Worm (Caenorhabditis elegans) whole organism, L4/young adult: ENCODE data around the gene ZC190.8.

Experiments
- W03F9.2 ChIP-seq: fragments of 150-350 bp; optimal IDR thresholded peaks from 2 replicates; lab custom pipeline; 2014; ENCODE audit warnings: missing biosample characterization, missing genetic modification characterization
- dao-5 ChIP-seq: sonication (generic microtip); optimal IDR thresholded peaks from 2 replicates; lab custom pipeline; 2016; ENCODE audit warnings: missing genotype, missing genetic modification characterization, moderate library complexity, missing compliant biosample characterization
- him-1 ChIP-seq: sonication (generic microtip); optimal IDR thresholded peaks from 2 replicates; lab custom pipeline; 2016; ENCODE audit warnings: missing genotype, missing genetic modification reagents, missing genetic modification characterization, missing compliant biosample characterization

ZC190.8 gene

DNA sequence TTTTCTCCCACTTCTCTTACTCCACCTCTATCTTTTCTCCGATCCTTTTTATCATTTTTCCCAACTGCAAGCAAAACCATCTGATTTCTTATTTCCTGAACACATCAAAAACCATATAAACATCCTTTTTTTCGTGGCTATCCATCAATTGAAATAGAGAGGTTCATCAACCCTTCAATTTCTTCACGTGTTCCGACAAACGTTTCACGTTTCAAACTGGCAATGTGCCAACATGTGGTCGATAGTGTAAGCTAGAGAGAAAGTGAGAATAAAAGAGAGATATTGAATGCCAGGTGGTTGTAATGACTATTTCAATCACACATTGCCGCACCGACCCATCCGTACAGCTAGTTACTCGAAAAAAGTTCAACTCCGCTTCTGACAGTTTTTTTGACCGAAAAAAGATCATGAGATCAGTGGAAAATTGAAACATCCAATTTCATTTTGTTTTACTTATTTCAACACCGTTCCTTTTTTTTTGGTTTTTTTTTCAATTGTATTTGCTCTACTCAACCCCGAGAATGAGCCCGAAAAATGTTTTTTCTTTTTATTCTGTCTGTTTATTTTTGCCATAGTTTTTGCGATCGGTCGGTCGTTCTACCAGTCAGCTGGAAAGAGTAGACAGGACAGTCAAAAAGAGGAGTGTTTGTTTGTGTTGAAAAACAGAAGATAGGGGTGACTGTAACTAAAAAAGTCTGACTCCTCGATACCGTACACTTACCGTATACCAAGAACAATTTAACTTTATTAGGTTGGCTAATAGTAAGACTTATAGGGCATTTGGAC is 28.8 kb downstream of the ZC190.8 start:
- no peak for TF ChIP-seq dao-5 (tag; lab: Kevin White, UChicago)
- TF ChIP-seq W03F9.2: no peak
- TF ChIP-seq him-1: no peak

DNA sequence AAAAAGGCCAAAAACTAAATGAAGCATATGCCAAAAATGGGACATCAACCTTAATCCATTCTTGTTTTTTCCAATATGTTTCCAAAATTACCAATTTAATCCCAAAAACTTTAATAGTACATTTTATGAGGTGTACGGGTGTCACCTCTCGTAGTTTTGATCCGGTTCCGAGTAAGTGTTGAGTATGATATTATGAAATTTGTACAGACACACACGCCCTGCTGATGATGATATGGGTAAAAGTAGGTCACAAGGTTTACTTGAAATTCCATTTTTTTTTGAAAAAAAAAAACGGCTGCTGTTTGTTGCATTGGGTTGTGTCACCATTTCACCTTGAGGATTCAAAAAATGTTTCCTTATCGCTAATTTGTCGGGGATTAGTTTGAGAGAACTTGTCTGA is 29.7 kb downstream of the ZC190.8 start:
- TF ChIP-seq W03F9.2: no peak
- TF ChIP-seq dao-5 (tag; lab: Kevin White, UChicago): no peak
- TF ChIP-seq him-1: no peak

DNA sequence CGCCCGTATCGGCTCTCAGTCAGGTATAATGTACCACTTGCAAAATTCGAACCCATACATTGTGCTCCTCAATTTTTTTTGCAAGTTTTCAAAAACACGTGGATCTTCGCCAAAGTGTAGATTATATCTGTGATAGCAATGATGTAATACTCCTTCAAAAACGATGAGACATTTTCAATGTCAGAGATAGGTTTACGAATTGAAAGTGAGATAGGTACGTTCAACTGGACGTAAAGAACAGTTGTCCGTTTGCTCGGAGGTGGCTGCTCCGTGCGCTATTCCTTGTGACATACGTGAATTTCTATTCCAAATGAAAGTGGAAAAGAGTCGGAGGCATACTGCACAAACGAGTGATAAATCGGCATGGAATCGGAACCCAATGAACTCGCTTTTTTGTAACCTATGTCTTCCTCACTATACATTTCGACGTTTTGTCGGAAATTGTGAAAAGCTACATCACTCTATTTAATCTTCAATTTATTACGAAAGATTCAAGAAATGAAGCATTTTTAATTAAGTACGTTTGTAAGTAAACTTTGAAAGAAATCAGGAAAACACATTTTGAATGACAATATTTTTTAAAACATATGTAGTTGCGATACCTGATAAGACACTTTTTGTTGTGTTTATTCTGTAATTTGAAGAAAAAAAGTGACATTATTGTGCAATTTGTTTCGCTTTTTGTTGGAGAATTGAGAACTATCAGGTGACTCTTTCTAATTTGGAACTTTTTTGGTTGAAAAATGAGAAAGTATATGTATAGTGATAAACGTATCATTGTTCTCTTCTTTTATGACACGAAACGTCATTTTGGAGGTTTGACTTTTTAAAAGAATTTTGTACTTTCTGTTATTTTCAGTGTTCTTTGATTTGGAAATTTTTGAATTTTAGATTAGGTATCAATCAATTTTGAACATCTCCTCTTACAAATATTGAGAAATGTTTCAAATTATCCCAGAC is 32.9 kb downstream of the ZC190.8 start:
- TF ChIP-seq him-1: no peak
- TF ChIP-seq W03F9.2: no peak
- TF ChIP-seq dao-5 (tag; lab: Kevin White, UChicago): no peak

DNA sequence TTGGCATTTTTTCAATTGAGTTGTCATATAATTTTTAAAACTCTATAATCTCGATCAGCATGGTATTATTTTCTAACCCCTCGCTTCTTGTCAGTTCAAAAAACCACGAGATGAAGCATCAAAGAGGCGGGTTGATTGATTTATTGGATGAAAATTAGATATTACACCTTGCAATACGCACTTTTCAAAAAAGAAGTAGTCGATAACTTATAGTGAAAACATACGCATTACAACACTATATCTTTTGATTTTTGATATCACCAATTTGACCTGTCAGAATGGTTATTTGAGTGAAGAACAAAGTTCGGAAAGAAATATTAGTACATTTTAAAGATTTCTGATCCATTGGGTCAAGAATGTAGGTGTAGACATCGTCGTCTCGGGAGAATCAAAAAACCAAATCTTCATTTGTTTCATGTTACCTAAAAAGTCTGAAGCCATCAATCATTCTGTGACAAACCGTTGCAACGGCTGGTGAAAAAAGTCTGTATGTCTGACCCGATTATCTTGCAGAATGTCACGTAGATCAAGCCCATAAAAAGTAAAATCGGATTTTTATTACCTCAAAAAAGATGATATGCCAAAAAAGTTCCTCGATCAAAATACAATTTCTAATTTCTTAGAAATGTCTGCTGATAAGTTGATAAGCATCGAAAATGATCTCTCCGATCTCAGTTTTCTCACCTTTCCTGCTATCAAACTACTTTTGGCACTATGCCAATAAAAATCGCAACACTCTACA is 34.4 kb downstream of the ZC190.8 start:
- TF ChIP-seq him-1: no peak
- TF ChIP-seq W03F9.2: no peak
- no peak for TF ChIP-seq dao-5 (tag; lab: Kevin White, UChicago)

DNA sequence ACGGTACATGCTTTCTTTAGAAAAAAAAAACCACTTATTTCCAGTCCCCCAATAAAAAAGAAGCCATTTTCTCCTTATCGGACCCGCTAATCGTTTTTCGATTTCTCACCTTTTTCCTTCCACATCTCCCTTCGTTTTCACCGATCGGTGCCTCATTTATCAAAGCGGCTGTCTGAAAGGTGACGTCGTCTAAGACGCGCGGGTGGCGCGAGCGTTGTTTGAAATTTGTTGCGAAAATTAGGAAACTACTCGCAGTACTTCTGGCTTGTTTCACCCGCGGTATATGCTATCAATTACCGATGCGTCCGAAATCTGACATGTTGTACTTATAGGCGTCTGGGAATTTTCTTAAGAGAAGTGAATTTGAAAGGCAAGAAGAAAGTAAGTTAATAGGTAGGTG is 35.4 kb downstream of the ZC190.8 start:
- TF ChIP-seq W03F9.2 (no peak), dao-5 (tag; lab: Kevin White, UChicago) (no peak), him-1 (no peak)

DNA sequence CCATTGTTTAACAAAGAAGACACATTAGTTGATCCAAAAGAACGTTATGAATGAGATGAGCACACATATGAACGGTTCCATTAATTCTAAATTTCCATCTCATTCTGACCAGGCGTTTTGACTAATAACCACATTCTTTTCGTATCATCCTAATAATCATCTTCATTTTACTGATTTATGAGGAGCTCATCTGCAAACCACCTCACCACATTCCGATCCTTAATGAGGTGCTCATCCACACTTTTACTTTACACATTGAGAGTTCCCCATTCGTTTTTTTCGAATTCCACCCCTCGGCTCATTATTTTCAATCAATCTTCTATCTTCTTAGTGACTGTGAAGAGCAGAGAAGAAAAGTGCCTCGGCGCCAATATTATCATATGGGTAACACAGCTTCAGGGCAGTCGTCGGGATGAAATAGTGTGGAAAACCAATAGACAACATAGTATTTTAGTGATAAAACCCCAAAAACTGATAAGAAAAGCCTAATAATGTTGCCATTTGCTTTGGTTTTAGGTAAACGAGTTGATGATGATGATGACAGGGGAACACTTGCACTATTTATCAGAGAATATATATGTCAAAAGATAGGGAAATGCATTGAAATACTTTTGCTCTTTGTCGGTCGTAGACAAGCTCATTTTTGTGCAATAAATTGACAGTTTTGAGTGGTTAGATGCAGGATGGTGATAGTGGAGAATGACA is 36.4 kb downstream of the ZC190.8 start:
- no peak for TF ChIP-seq him-1
- no peak for TF ChIP-seq dao-5 (tag; lab: Kevin White, UChicago)
- peak; percentile 36 for TF ChIP-seq W03F9.2

DNA sequence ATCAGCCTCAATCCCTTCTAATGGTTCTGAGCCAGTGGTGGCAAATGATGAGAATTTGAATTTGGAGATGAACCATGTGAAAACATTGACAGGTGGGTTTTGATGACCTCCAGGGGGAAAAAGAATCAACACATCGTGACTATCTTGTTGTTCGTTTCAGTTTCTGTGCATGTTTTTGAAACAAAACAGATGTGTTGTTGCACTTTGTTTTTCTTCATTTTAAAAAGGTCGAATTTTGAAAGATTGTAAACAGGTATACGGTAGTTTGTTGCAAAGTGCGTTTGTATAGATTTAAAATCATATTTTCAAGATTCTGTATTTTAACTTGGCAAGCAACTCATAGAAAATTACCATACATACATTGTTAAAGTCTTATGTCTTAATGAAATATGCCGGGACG is 37.2 kb downstream of the ZC190.8 start:
- TF ChIP-seq W03F9.2: no peak
- no peak for TF ChIP-seq dao-5 (tag; lab: Kevin White, UChicago)
- no peak for TF ChIP-seq him-1

DNA sequence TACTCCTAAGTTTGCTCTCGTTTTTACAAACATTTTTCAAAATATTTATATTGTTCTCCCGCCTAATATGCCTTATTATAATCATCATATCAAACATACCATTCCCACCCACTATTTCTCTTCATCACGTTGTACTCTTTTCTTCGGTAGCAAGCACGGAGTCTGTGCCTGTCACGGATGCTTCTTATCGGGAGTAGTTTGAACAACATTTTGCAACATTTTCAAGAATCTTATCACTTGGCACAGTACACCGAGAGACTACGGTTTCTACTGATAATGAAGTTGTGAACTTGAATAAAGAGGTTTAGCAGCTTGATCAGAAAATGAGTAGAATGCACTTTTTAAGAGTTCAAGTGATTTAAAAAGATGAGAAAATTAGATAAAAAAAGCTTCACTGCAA is 39.4 kb downstream of the ZC190.8 start:
- TF ChIP-seq dao-5 (tag; lab: Kevin White, UChicago) (no peak), W03F9.2 (no peak), him-1 (no peak)

DNA sequence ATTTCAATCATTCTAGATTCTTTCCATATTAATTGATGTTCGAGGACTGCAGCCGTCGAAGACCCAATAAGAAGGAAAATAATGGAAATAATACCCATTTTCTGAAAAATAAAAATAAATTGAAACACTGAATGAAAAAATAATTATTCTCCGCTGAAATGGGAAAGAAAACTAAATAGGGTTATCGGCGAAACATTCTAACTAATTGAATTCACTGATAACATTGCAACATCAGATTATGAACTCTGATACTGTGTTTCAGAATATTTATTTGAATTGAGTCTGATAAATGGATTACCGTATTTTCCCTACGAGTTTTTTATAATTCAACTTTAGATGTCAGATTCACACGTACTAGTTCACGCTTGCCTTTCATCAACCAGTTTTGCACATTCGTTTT is 44.5 kb downstream of the ZC190.8 start, which contains the start of gene asp-13:
asp-13 (minus strand) TSS at position 101 of the 400 bp plus-strand sequence.
- TF ChIP-seq W03F9.2 (no peak), him-1 (no peak), dao-5 (tag; lab: Kevin White, UChicago) (no peak)

DNA sequence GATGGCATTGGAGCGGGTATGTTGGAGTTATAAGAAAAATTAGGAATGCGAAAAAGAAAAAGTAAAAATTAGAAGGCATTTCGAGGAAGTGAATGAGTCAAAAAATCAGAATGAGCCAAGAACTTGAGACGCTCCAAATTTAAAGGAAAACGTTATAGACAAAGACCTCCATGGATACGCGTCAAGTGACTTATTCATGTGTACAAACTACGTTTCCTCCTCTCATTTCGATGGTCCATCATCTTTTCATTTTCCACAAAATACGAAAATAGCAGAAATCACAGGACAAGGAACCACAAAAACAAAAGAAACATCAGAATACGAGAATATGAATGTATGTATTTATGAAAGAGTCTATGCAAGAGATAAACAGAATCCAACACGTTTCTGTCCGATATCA is 46.3 kb downstream of the ZC190.8 start, which contains the start of gene F28A12.3:
F28A12.3 (minus strand) TSS at position 101 of the 400 bp plus-strand sequence.
- TF ChIP-seq him-1 (no peak), dao-5 (tag; lab: Kevin White, UChicago) (no peak), W03F9.2 (no peak)

DNA sequence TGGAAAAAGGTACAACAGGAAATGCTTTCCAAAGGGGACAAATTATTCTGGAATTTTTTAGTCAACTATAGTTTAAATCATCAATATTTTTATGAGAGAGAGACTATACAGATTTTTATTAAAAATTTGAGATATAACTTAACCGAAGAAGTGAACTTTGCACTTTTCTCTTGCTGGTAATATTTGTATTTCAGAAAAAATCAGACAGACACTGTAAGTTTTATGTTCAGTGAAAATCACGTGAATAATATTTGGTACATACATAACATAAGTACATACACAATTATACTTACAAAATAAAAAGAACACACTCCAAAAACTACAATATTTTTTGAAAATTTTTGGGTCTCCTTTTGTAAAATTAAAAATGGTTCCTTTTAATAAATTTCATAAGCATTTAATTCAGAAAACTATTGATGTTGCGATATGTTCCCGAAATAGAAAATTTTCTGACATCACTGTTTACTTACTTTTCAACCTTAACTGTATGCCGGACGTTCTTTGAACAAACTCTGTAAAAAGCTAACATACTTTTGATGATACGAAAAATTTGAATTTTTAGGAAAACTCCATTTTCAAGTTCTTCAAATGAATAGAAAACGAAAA is 49.8 kb downstream of the ZC190.8 start, which contains the start of the genes F28A12.10 and acd-4:
F28A12.10 (minus strand) TSS at position 101 of the 606 bp plus-strand sequence.
acd-4 (plus strand) TSS at position 556 of the 606 bp plus-strand sequence.
- TF ChIP-seq dao-5 (tag; lab: Kevin White, UChicago) (no peak), him-1 (no peak), W03F9.2 (no peak)
